Worm (Caenorhabditis elegans) whole organism, midembryonic: ENCODE measurements around the gene srj-52.

Source experiments
- T22C8.4 ChIP-seq: fragments of 200-800 bp; sonication (Bioruptor generic); IDR thresholded peaks from 2 replicates; pipeline ENCODE4 v1.3.6; 2022; ENCODE audit warnings: missing genetic modification characterization, missing compliant biosample characterization
- flt-1 ChIP-seq: fragments of 200-800 bp; sonication (Bioruptor generic); IDR thresholded peaks from 2 replicates; pipeline ENCODE4 v1.3.6; 2022; ENCODE audit warnings: missing genetic modification characterization, missing compliant biosample characterization
- klf-2 ChIP-seq: fragments of 200-800 bp; sonication (Bioruptor generic); conservative IDR thresholded peaks from 2 replicates; pipeline ENCODE4 v1.3.6; 2022; ENCODE audit warnings: missing genetic modification reagents, missing genetic modification characterization, missing compliant biosample characterization
- med-1 ChIP-seq: sonication (generic microtip); optimal IDR thresholded peaks from 2 replicates; lab custom pipeline; 2017; ENCODE audit warnings: missing genetic modification characterization, mild to moderate bottlenecking, missing compliant biosample characterization, antibody characterized with exemption, missing genetic modification reagents; ENCODE audit not compliant: insufficient read depth
- ref-1 ChIP-seq: fragments of 200-800 bp; sonication (Bioruptor generic); conservative IDR thresholded peaks from 2 replicates; pipeline ENCODE4 v1.3.6; 2022; ENCODE audit warnings: missing genetic modification reagents, missing genetic modification characterization, missing compliant biosample characterization
- tab-1 ChIP-seq: fragments of 200-800 bp; sonication (Bioruptor generic); IDR thresholded peaks from 2 replicates; pipeline ENCODE4 v1.3.6; 2022; ENCODE audit warnings: missing genetic modification characterization, missing compliant biosample characterization

ce11 chrV:730216-730615, 34.4 kb upstream of the srj-52 start:
- TF ChIP-seq flt-1 (no peak), tab-1 (GFP tag; lab: Robert Waterston, UW) (no peak), med-1 (GFP tag; lab: Kevin White, UChicago) (no peak), klf-2 (no peak), ref-1 (no peak), T22C8.4 (GFP tag; lab: Robert Waterston, UW) (no peak)
